Worm (Caenorhabditis elegans) whole organism, L3 larva: ENCODE data around the gene R08D7.4.

Source experiments
- ceh-82 ChIP-seq: fragments of 150-350 bp; optimal IDR thresholded peaks from 2 replicates; lab custom pipeline; 2014; ENCODE audit warnings: missing biosample characterization, missing genetic modification characterization
- eor-1 ChIP-seq, 2 experiments: fragments of 150-350 bp; optimal IDR thresholded peaks; 2 replicates each; lab custom pipeline; 2014 to 2018; ENCODE audit warnings: missing biosample characterization in 2 of 2, missing genetic modification characterization in 2 of 2

DNA sequence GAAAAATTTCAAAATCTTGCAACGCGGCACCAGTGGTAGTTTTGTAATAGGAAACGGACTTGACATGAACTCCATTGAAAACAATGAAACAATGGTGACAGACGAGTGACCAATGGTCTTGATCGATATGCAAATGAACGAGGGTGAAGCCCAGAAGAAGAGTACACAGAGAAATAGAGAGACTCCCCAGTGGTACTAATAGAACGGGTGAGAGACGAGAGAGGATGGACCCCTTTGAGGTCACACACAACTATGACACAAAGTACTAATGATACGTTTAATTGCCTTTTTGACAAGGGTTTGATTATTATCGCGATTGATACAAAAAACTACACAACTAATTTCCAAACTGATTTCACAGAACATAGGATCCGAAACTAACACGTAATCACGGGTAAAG, 38.4 kb downstream of the R08D7.4 start, which contains the start of gene F59B2.8:
- no peak for TF ChIP-seq ceh-82 (tag; lab: Kevin White, UChicago)
- TF ChIP-seq eor-1 (tag; optimal IDR thresholded peaks at IDR 0.05; lab: Kevin White, UChicago), result no peak
